Worm (Caenorhabditis elegans) whole organism, L1 larva: ENCODE measurements around the gene nstp-2.

ENCODE experiments used
- alr-1 ChIP-seq: fragments of 200-800 bp; sonication (Bioruptor generic); optimal IDR thresholded peaks from 2 replicates; lab custom pipeline; 2018; ENCODE audit warnings: borderline replicate concordance, mild to moderate bottlenecking, missing genetic modification characterization, missing compliant biosample characterization
- ama-1 ChIP-seq: fragments of 150-350 bp; optimal IDR thresholded peaks from 2 replicates; lab custom pipeline; 2014
- blmp-1 ChIP-seq: fragments of 150-350 bp; optimal IDR thresholded peaks from 2 replicates; lab custom pipeline; 2014; ENCODE audit warnings: missing biosample characterization, missing genetic modification characterization
- ceh-63 ChIP-seq: fragments of 200-800 bp; sonication (Bioruptor generic); optimal IDR thresholded peaks from 2 replicates; lab custom pipeline; 2018; ENCODE audit warnings: mild to moderate bottlenecking, missing genetic modification characterization, missing compliant biosample characterization
- ceh-8 ChIP-seq: fragments of 200-800 bp; sonication (Bioruptor generic); optimal IDR thresholded peaks from 2 replicates; lab custom pipeline; 2018; ENCODE audit warnings: mild to moderate bottlenecking, missing genetic modification characterization, moderate library complexity, missing compliant biosample characterization
- ceh-82 ChIP-seq, 3 experiments: fragments of 150-350 bp in 1 of 3; sonication (generic microtip) in 2 of 3; optimal IDR thresholded peaks; 2 replicates each; lab custom pipeline; 2014 to 2017; ENCODE audit warnings: missing biosample characterization in 3 of 3, missing genetic modification characterization in 3 of 3
- ces-1 ChIP-seq: fragments of 150-350 bp; optimal IDR thresholded peaks from 2 replicates; lab custom pipeline; 2014; ENCODE audit warnings: missing biosample characterization, missing genetic modification reagents, missing genetic modification characterization
- dpl-1 ChIP-seq, 3 experiments: fragments of 150-350 bp in 2 of 3; sonication (generic microtip) in 1 of 3; optimal IDR thresholded peaks; 2 replicates each; lab custom pipeline; 2014 to 2017; ENCODE audit warnings: missing biosample characterization in 3 of 3, missing genetic modification characterization in 3 of 3, missing genetic modification reagents in 3 of 3
- efl-1 ChIP-seq, 4 experiments: fragments of 150-350 bp; optimal IDR thresholded peaks in 3 of 4; peaks in 1 of 4; 1 replicate in 1 of 4; 2 replicates in 3 of 4; lab custom pipeline; 2014; ENCODE audit warnings: missing biosample characterization in 2 of 4, missing genetic modification characterization in 2 of 4, missing genetic modification reagents in 2 of 4
- egl-13 ChIP-seq: sonication (generic microtip); optimal IDR thresholded peaks from 2 replicates; lab custom pipeline; 2016; ENCODE audit warnings: missing genotype, missing genetic modification reagents, missing genetic modification characterization, missing compliant biosample characterization
- egl-27 ChIP-seq, 2 experiments: fragments of 150-350 bp in 1 of 2; sonication (generic microtip); optimal IDR thresholded peaks; 3 replicates each; lab custom pipeline; 2017 to 2018; ENCODE audit warnings: missing biosample characterization in 2 of 2, missing genetic modification characterization in 2 of 2, missing genetic modification reagents in 2 of 2
- elt-2 ChIP-seq: sonication (generic microtip); optimal IDR thresholded peaks from 2 replicates; lab custom pipeline; 2016; ENCODE audit warnings: missing genetic modification characterization, mild to moderate bottlenecking, inconsistent platforms, missing compliant biosample characterization, missing genetic modification reagents
- elt-3 ChIP-seq, 6 experiments: fragments of 150-350 bp in 1 of 6; sonication (generic microtip); optimal IDR thresholded peaks; 2 replicates each; lab custom pipeline; 2017 to 2018; ENCODE audit warnings: missing biosample characterization in 6 of 6, missing genetic modification characterization in 6 of 6, inconsistent platforms in 1 of 6
- ets-5 ChIP-seq: fragments of 200-800 bp; sonication (Bioruptor generic); IDR thresholded peaks from 2 replicates; pipeline ENCODE4 v1.3.6; 2022; ENCODE audit warnings: missing genetic modification characterization, missing compliant biosample characterization
- fkh-10 ChIP-seq: sonication (generic microtip); optimal IDR thresholded peaks from 2 replicates; lab custom pipeline; 2017; ENCODE audit warnings: missing biosample characterization, missing genetic modification reagents, missing genetic modification characterization
- fkh-4 ChIP-seq: sonication (generic microtip); optimal IDR thresholded peaks from 2 replicates; lab custom pipeline; 2016; ENCODE audit warnings: missing compliant biosample characterization, missing genetic modification characterization, borderline replicate concordance
- hpl-2 ChIP-seq: fragments of 150-350 bp; optimal IDR thresholded peaks from 2 replicates; lab custom pipeline; 2014; ENCODE audit warnings: missing biosample characterization, missing genetic modification reagents, missing genetic modification characterization
- irx-1 ChIP-seq: sonication (generic microtip); optimal IDR thresholded peaks from 2 replicates; lab custom pipeline; 2016; ENCODE audit warnings: missing genetic modification characterization, missing compliant biosample characterization
- jun-1 ChIP-seq: fragments of 150-350 bp; optimal IDR thresholded peaks from 2 replicates; lab custom pipeline; 2014; ENCODE audit warnings: missing biosample characterization, missing genetic modification reagents, missing genetic modification characterization
- lin-13 ChIP-seq: fragments of 150-350 bp; optimal IDR thresholded peaks from 2 replicates; lab custom pipeline; 2014; ENCODE audit warnings: missing biosample characterization, missing genetic modification reagents, missing genetic modification characterization
- lin-14 ChIP-seq: fragments of 200-800 bp; sonication (Bioruptor generic); optimal IDR thresholded peaks from 2 replicates; lab custom pipeline; 2018; ENCODE audit warnings: mild to moderate bottlenecking, missing genetic modification characterization, moderate library complexity, missing compliant biosample characterization
- lin-15B ChIP-seq: fragments of 150-350 bp; sonication (generic microtip); optimal IDR thresholded peaks from 3 replicates; lab custom pipeline; 2014; ENCODE audit warnings: missing biosample characterization, missing genetic modification characterization
- lin-35 ChIP-seq, 2 experiments: fragments of 150-350 bp; optimal IDR thresholded peaks; 2 replicates each; lab custom pipeline; 2014; ENCODE audit warnings: missing biosample characterization in 2 of 2, missing genetic modification characterization in 2 of 2, missing genetic modification reagents in 2 of 2
- lin-39 ChIP-seq: fragments of 150-350 bp; optimal IDR thresholded peaks from 2 replicates; lab custom pipeline; 2014; ENCODE audit warnings: missing biosample characterization, missing genetic modification reagents, missing genetic modification characterization
- lsy-2 ChIP-seq, 2 experiments: fragments of 150-350 bp; optimal IDR thresholded peaks; 2 replicates each; lab custom pipeline; 2014; ENCODE audit warnings: missing biosample characterization in 2 of 2, missing genetic modification characterization in 2 of 2
- mdl-1 ChIP-seq, 2 experiments: fragments of 150-350 bp; optimal IDR thresholded peaks; 2 replicates each; lab custom pipeline; 2014 to 2017; ENCODE audit warnings: missing biosample characterization in 2 of 2, missing genetic modification characterization in 2 of 2, inconsistent platforms in 1 of 2
- mef-2 ChIP-seq: fragments of 150-350 bp; optimal IDR thresholded peaks from 2 replicates; lab custom pipeline; 2014; ENCODE audit warnings: missing biosample characterization, missing genetic modification characterization
- mep-1 ChIP-seq: fragments of 150-350 bp; optimal IDR thresholded peaks from 2 replicates; lab custom pipeline; 2014; ENCODE audit warnings: missing biosample characterization, missing genetic modification characterization
- nhr-11 ChIP-seq: fragments of 150-350 bp; optimal IDR thresholded peaks from 2 replicates; lab custom pipeline; 2014; ENCODE audit warnings: missing biosample characterization, missing genetic modification characterization
- nhr-20 ChIP-seq: sonication (generic microtip); optimal IDR thresholded peaks from 2 replicates; lab custom pipeline; 2016; ENCODE audit warnings: mild to moderate bottlenecking, missing genetic modification characterization, missing compliant biosample characterization
- nhr-28 ChIP-seq: fragments of 150-350 bp; optimal IDR thresholded peaks from 2 replicates; lab custom pipeline; 2014; ENCODE audit warnings: missing biosample characterization, missing genetic modification characterization
- nhr-71 ChIP-seq: sonication (generic microtip); optimal IDR thresholded peaks from 2 replicates; lab custom pipeline; 2016; ENCODE audit warnings: mild to moderate bottlenecking, missing genetic modification characterization, moderate library complexity, missing compliant biosample characterization
- nhr-76 ChIP-seq: sonication (generic microtip); optimal IDR thresholded peaks from 2 replicates; lab custom pipeline; 2017; ENCODE audit warnings: missing biosample characterization, missing genetic modification characterization
- nhr-84 ChIP-seq: sonication (generic microtip); optimal IDR thresholded peaks from 2 replicates; lab custom pipeline; 2017; ENCODE audit warnings: missing biosample characterization, missing genetic modification characterization
- pag-3 ChIP-seq: sonication (generic microtip); optimal IDR thresholded peaks from 2 replicates; lab custom pipeline; 2017; ENCODE audit warnings: missing genetic modification characterization, mild to moderate bottlenecking, missing compliant biosample characterization, antibody characterized with exemption, borderline replicate concordance; ENCODE audit not compliant: insufficient read depth
- skn-1 ChIP-seq: fragments of 150-350 bp; optimal IDR thresholded peaks from 2 replicates; lab custom pipeline; 2014; ENCODE audit warnings: missing biosample characterization, missing genetic modification characterization
- snpc-4 ChIP-seq: fragments of 150-350 bp; optimal IDR thresholded peaks from 2 replicates; lab custom pipeline; 2014; ENCODE audit warnings: missing biosample characterization, missing genetic modification characterization
- snu-23 ChIP-seq: sonication (generic microtip); optimal IDR thresholded peaks from 2 replicates; lab custom pipeline; 2016; ENCODE audit warnings: missing genetic modification characterization, missing compliant biosample characterization
- sox-4 ChIP-seq: sonication (generic microtip); optimal IDR thresholded peaks from 2 replicates; lab custom pipeline; 2016; ENCODE audit warnings: missing genetic modification characterization, missing compliant biosample characterization
- sptf-1 ChIP-seq: fragments of 150-350 bp; optimal IDR thresholded peaks from 2 replicates; lab custom pipeline; 2014; ENCODE audit warnings: missing biosample characterization, missing genetic modification characterization
- sup-37 ChIP-seq: fragments of 200-800 bp; sonication (Bioruptor generic); optimal IDR thresholded peaks from 2 replicates; lab custom pipeline; 2018; ENCODE audit warnings: mild to moderate bottlenecking, missing genetic modification characterization, missing compliant biosample characterization
- swsn-7 ChIP-seq: sonication (generic microtip); optimal IDR thresholded peaks from 2 replicates; lab custom pipeline; 2016; ENCODE audit warnings: missing genetic modification characterization, missing compliant biosample characterization
- tbx-2 ChIP-seq: sonication (generic microtip); optimal IDR thresholded peaks from 2 replicates; lab custom pipeline; 2016; ENCODE audit warnings: missing genetic modification characterization, missing compliant biosample characterization
- tlp-1 ChIP-seq: fragments of 150-350 bp; optimal IDR thresholded peaks from 2 replicates; lab custom pipeline; 2014; ENCODE audit warnings: missing biosample characterization, missing genetic modification characterization
- unc-130 ChIP-seq: fragments of 150-350 bp; optimal IDR thresholded peaks from 2 replicates; lab custom pipeline; 2017; ENCODE audit warnings: missing biosample characterization, missing genetic modification characterization, inconsistent platforms
- unc-62 ChIP-seq: fragments of 150-350 bp; optimal IDR thresholded peaks from 2 replicates; lab custom pipeline; 2014; ENCODE audit warnings: missing biosample characterization, missing genetic modification reagents, missing genetic modification characterization
- unc-86 ChIP-seq: sonication (generic microtip); optimal IDR thresholded peaks from 2 replicates; lab custom pipeline; 2016; ENCODE audit warnings: missing genetic modification characterization, missing compliant biosample characterization
- xbp-1 ChIP-seq: sonication (generic microtip); optimal IDR thresholded peaks from 2 replicates; lab custom pipeline; 2016; ENCODE audit warnings: missing genetic modification characterization, missing compliant biosample characterization
- zip-4 ChIP-seq: fragments of 200-800 bp; sonication (Bioruptor generic); optimal IDR thresholded peaks from 2 replicates; lab custom pipeline; 2018; ENCODE audit warnings: mild to moderate bottlenecking, missing genetic modification characterization, moderate library complexity, missing compliant biosample characterization
- ztf-4 ChIP-seq: fragments of 150-350 bp; optimal IDR thresholded peaks from 2 replicates; lab custom pipeline; 2014; ENCODE audit warnings: missing biosample characterization, missing genetic modification characterization

nstp-2 gene

DNA sequence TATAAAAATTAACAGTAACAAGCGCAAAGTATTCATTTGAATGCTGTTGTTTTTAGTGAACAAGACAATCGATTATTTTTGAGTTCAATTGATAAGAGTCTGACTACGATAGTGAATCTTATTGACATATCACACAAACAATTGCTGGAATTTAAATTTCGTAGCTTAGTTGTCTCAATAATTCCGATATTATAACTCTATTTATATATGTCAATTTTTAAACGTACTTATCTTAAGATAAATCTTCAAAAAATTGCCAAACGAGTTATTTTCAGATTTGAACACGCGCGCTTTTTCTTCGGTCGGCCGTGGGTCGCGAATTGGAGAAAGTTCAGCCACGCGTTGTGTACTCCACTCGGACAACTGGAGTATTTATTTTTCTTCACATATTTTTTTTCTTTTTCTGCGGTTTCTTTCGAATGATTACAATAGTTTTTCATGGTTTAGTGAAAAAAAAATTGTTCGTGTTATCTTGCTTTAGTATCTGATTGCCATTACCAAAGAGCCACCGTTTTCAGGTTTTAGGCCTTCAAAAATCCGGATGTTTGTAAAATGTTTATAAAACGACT, 25.8 kb upstream of the nstp-2 start, which contains the start of the genes cest-5.1 and C01B10.9 (continued):
- TF ChIP-seq skn-1 (tag; lab: Kevin White, UChicago) (peak; percentile 77), ceh-82 (tag; optimal IDR thresholded peaks at IDR 0.05; lab: Kevin White, UChicago) (peak; percentile 48 to 79 (median 61)), lin-39 (peak; percentile 66), ama-1 (lab: Kevin White, UChicago) (no peak), unc-130 (tag; lab: Kevin White, UChicago) (peak; percentile 58), ceh-8 (no peak), snpc-4 (peak; percentile 53), ceh-63 (GFP tag; lab: Kevin White, UChicago) (no peak), lin-15B (tag; lab: Kevin White, UChicago) (peak; percentile 62), swsn-7 (tag; lab: Kevin White, UChicago) (peak; percentile 82), elt-2 (tag; lab: Kevin White, UChicago) (peak; percentile 67), sox-4 (tag; lab: Kevin White, UChicago) (peak; percentile 86), mep-1 (no peak), lin-35 (GFP tag; optimal IDR thresholded peaks at IDR 0.05; lab: Kevin White, UChicago) (peak; percentile 96), mdl-1 (tag; optimal IDR thresholded peaks at IDR 0.05; lab: Kevin White, UChicago) (peak in 1 of 2 experiments; percentile 28), nhr-71 (peak; percentile 92), mef-2 (tag; lab: Kevin White, UChicago) (no peak), egl-13 (tag; lab: Kevin White, UChicago) (peak; percentile 83), alr-1 (tag; lab: Kevin White, UChicago) (no peak), elt-3 (tag; optimal IDR thresholded peaks at IDR 0.05; lab: Kevin White, UChicago) (peak in 1 of 6 experiments; percentile 46), dpl-1 (GFP tag; optimal IDR thresholded peaks at IDR 0.05; lab: Kevin White, UChicago) (peak; percentile 90 to 95 (median 94)), fkh-10 (GFP tag; lab: Kevin White, UChicago) (no peak), unc-62 (GFP tag; lab: Kevin White, UChicago) (no peak), ces-1 (GFP tag; lab: Kevin White, UChicago) (no peak), irx-1 (tag; lab: Kevin White, UChicago) (peak; percentile 94), ets-5 (no peak), ztf-4 (no peak), fkh-4 (tag; lab: Kevin White, UChicago) (peak; percentile 91), pag-3 (tag; lab: Kevin White, UChicago) (peak; percentile 12), hpl-2 (GFP tag; lab: Kevin White, UChicago) (no peak), lin-13 (GFP tag; lab: Kevin White, UChicago) (peak; percentile 42), jun-1 (peak; percentile 52), nhr-84 (tag; lab: Kevin White, UChicago) (no peak), snu-23 (peak; percentile 85), sptf-1 (tag; lab: Kevin White, UChicago) (no peak), nhr-28 (tag; lab: Kevin White, UChicago) (no peak), xbp-1 (tag; lab: Kevin White, UChicago) (peak; percentile 82), blmp-1 (tag; lab: Kevin White, UChicago) (peak; percentile 51), zip-4 (GFP tag; lab: Kevin White, UChicago) (peak; percentile 48), nhr-76 (no peak), sup-37 (GFP tag; lab: Kevin White, UChicago) (peak; percentile 30), nhr-11 (tag; lab: Kevin White, UChicago) (peak; percentile 3), unc-86 (tag; lab: Kevin White, UChicago) (peak; percentile 78), egl-27 (tag; optimal IDR thresholded peaks at IDR 0.05; lab: Kevin White, UChicago) (no peak), tlp-1 (tag; lab: Kevin White, UChicago) (no peak), lin-14 (no peak), nhr-20 (peak; percentile 80), lsy-2 (tag; optimal IDR thresholded peaks at IDR 0.05; lab: Kevin White, UChicago) (peak; percentile 78 to 82), tbx-2 (tag; lab: Kevin White, UChicago) (peak; percentile 90), efl-1 (optimal IDR thresholded peaks at IDR 0.05; lab: Kevin White, UChicago) (peak; percentile 64 to 95), efl-1 (GFP tag; optimal IDR thresholded peaks at IDR 0.05 in 1 of 2; lab: Kevin White, UChicago) (peak; percentile 95 to 99)
